Fruit fly (Drosophila melanogaster): ENCODE results near the gene pyd3.
A peak's percentile ranks its signal among the peaks of the same experiment; 100 is the strongest.

Gene pyd3

DNA sequence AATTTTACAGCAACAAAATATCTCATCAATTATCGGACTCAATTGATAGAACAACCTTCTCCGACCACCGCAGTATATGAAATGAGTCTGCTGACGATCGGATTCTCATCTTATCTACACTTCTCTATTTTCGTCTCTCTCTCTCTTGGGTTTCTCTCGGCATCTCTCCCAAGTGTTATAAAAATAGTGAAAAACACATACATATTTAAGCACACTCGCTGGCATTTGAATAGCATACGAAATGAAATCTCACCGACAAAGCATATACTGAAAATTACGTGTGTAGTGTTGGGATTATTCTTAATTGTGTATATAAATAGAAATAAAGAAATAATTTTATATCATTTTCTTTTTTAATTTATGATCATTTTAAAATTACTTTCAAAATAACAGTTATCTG lies at the start of gene pyd3:
pyd3 (minus strand) TSS at position 87 of the 400 bp plus-strand sequence.
- no peak for TF ChIP-seq corto (GFP tag; optimal IDR thresholded peaks at IDR 0.05)
- peak; percentile 12 for TF ChIP-seq CG18599 (GFP tag; optimal IDR thresholded peaks at IDR 0.05)
- peak; percentile 50 for TF ChIP-seq CG2678 (tag; optimal IDR thresholded peaks at IDR 0.05)
- peak; percentile 4 for TF ChIP-seq trem (tag; optimal IDR thresholded peaks at IDR 0.05)
- peak; percentile 47 for TF ChIP-seq sens (GFP tag)
- TF ChIP-seq slp2 (GFP tag; optimal IDR thresholded peaks at IDR 0.05): no peak
- no peak for TF ChIP-seq CG1832 (GFP tag; optimal IDR thresholded peaks at IDR 0.05)
- no peak for TF ChIP-seq Usf (GFP tag; optimal IDR thresholded peaks at IDR 0.05)
- peak; percentile 31 for TF ChIP-seq stwl (tag; optimal IDR thresholded peaks at IDR 0.05)
- TF ChIP-seq Jarid2 (GFP tag; optimal IDR thresholded peaks at IDR 0.05): peak; percentile 49
- no peak for TF ChIP-seq knrl (GFP tag; IDR thresholded peaks at IDR 0.05; ENCODE audit: partially characterized antibody)
- TF ChIP-seq Hr51 (GFP tag; optimal IDR thresholded peaks at IDR 0.05): peak in 1 of 2 experiments; percentile 24
- no peak for TF ChIP-seq otp (GFP tag; IDR thresholded peaks at IDR 0.05)
- no peak for TF ChIP-seq CG15479 (GFP tag; optimal IDR thresholded peaks at IDR 0.05)
- no peak for TF ChIP-seq Pdp1 (GFP tag; optimal IDR thresholded peaks at IDR 0.05)
- TF ChIP-seq CG15269 (tag; optimal IDR thresholded peaks at IDR 0.05): peak; percentile 16
- peak; percentile 27 for TF ChIP-seq dmrt99B (tag; optimal IDR thresholded peaks at IDR 0.05)
- no peak for TF ChIP-seq fd102C (GFP tag; optimal IDR thresholded peaks at IDR 0.05)
- TF ChIP-seq Dp (GFP tag; optimal IDR thresholded peaks at IDR 0.05): no peak
- TF ChIP-seq Ada2b (GFP tag; IDR thresholded peaks at IDR 0.05): peak; percentile 16; the same call in 1 of the 2 replicates
- TF ChIP-seq prd (optimal IDR thresholded peaks at IDR 0.05): no peak
- 0 out of 3 replicates have a peak, but pooled peaks have one; percentile 29 for TF ChIP-seq prd (GFP tag; IDR thresholded peaks at IDR 0.05)
- TF ChIP-seq CG6689 (GFP tag; IDR thresholded peaks at IDR 0.05): 0 out of 2 replicates have a peak, but pooled peaks have one; percentile 26
- TF ChIP-seq stc (GFP tag; IDR thresholded peaks at IDR 0.05): no peak
- peak; percentile 20 for TF ChIP-seq Sox100B (GFP tag; optimal IDR thresholded peaks at IDR 0.05)
- TF ChIP-seq grau (tag; optimal IDR thresholded peaks at IDR 0.05): peak; percentile 56
- no peak for TF ChIP-seq CG17328 (GFP tag; IDR thresholded peaks at IDR 0.05)
- TF ChIP-seq Rfx (GFP tag; IDR thresholded peaks at IDR 0.05): peak; percentile 41; the same call in 1 of the 2 replicates
- TF ChIP-seq unpg (GFP tag; optimal IDR thresholded peaks at IDR 0.05): peak; percentile 54
- peak; percentile 46; the same call in 1 of the 2 replicates for TF ChIP-seq CG31441 (GFP tag; IDR thresholded peaks at IDR 0.05)
- TF ChIP-seq zfh1 (GFP tag; IDR thresholded peaks at IDR 0.05): peak; percentile 35; the same call in 1 of the 3 replicates
- no peak for TF ChIP-seq klu (GFP tag; IDR thresholded peaks at IDR 0.05)
- no peak for TF ChIP-seq zfh2 (GFP tag; optimal IDR thresholded peaks at IDR 0.05)
- peak; percentile 70 to 73 for TF ChIP-seq Trl (optimal IDR thresholded peaks at IDR 0.05)
- no peak for TF ChIP-seq Trl (GFP tag; optimal IDR thresholded peaks at IDR 0.05)
- TF ChIP-seq tio (GFP tag; optimal IDR thresholded peaks at IDR 0.05): no peak
- TF ChIP-seq PHDP (tag; optimal IDR thresholded peaks at IDR 0.05): peak; percentile 51
- TF ChIP-seq CG6175 (GFP tag; IDR thresholded peaks at IDR 0.05): no peak
- no peak for TF ChIP-seq CG7745 (tag; optimal IDR thresholded peaks at IDR 0.05)
- no peak for TF ChIP-seq H2.0 (GFP tag; IDR thresholded peaks at IDR 0.05)
- peak; percentile 33; the same call in 1 of the 3 replicates for TF ChIP-seq tgo (GFP tag; IDR thresholded peaks at IDR 0.05)
- TF ChIP-seq HLH4C (GFP tag; IDR thresholded peaks at IDR 0.05; ENCODE audit: partially characterized antibody): no peak
- no peak for TF ChIP-seq CG5245 (GFP tag; optimal IDR thresholded peaks at IDR 0.05)
- peak; percentile 18 for TF ChIP-seq CG11504 (tag; optimal IDR thresholded peaks at IDR 0.05)
- peak; percentile 11 for TF ChIP-seq sd (tag; optimal IDR thresholded peaks at IDR 0.05)
- no peak for TF ChIP-seq Dll (GFP tag; IDR thresholded peaks at IDR 0.05; ENCODE audit: partially characterized antibody)
- peak; percentile 53 for TF ChIP-seq D19A (tag; optimal IDR thresholded peaks at IDR 0.05)
- 0 out of 2 replicates have a peak, but pooled peaks have one; percentile 16 for TF ChIP-seq CG13287 (GFP tag; IDR thresholded peaks at IDR 0.05; ENCODE audit: partially characterized antibody)
- peak; percentile 29 for TF ChIP-seq Sox102F (GFP tag; optimal IDR thresholded peaks at IDR 0.05)
- TF ChIP-seq CG2202 (tag; optimal IDR thresholded peaks at IDR 0.05): no peak

Measured in whole organism, embryonic.